Fruit fly (Drosophila melanogaster): Measurements from ENCODE around the gene Oga.
A peak's percentile ranks its signal among the peaks of the same experiment; 100 is the strongest.

Gene Oga

DNA sequence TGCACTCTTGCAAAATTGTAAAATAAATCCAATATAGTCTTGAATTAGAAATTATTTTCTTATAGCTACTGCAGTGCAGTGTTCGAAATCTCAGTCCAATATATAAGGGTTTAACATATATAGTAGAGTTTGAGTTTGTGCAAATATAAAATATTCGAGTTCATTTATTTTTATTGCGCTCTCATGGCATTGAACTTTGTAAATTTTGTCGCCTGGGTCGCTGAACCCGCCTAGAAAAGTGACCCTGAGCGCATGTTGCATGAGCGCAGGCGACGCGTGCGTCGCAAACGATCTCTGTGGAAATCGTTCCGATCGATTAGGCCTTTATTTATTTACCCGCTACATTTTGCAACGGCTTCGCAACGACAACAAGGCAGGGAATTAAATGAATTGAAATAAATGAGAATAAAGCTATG is 18.9 kb upstream of the Oga start (continued):
- TF ChIP-seq HLH54F (GFP tag; optimal IDR thresholded peaks at IDR 0.05) (peak; percentile 3), CG2199 (GFP tag; IDR thresholded peaks at IDR 0.05) (0 out of 3 replicates have a peak, but pooled peaks have one; percentile 62), CG12391 (tag; optimal IDR thresholded peaks at IDR 0.05) (peak; percentile 66), CG15514 (GFP tag; optimal IDR thresholded peaks at IDR 0.05) (no peak), scrt (GFP tag; optimal IDR thresholded peaks at IDR 0.05) (no peak), HLH3B (GFP tag; IDR thresholded peaks at IDR 0.05) (peak; percentile 6; the same call in 1 of the 2 replicates), CG10366 (GFP tag; IDR thresholded peaks at IDR 0.05) (peak; percentile 45), Xbp1 (GFP tag; optimal IDR thresholded peaks at IDR 0.05) (peak; percentile 31), esg (GFP tag; conservative IDR thresholded peaks at IDR 0.05) (peak; percentile 19; the same call in 1 of the 2 replicates), Gug (GFP tag; IDR thresholded peaks at IDR 0.05) (0 out of 4 replicates have a peak, but pooled peaks have one; percentile 24), tx (GFP tag; optimal IDR thresholded peaks at IDR 0.05) (no peak), CG8765 (GFP tag; IDR thresholded peaks at IDR 0.05) (0 out of 2 replicates have a peak, but pooled peaks have one; percentile 9), gem (tag; optimal IDR thresholded peaks at IDR 0.05) (peak; percentile 56), CG18262 (tag; optimal IDR thresholded peaks at IDR 0.05) (peak; percentile 59), pb (GFP tag; optimal IDR thresholded peaks at IDR 0.05) (peak; percentile 16)

DNA sequence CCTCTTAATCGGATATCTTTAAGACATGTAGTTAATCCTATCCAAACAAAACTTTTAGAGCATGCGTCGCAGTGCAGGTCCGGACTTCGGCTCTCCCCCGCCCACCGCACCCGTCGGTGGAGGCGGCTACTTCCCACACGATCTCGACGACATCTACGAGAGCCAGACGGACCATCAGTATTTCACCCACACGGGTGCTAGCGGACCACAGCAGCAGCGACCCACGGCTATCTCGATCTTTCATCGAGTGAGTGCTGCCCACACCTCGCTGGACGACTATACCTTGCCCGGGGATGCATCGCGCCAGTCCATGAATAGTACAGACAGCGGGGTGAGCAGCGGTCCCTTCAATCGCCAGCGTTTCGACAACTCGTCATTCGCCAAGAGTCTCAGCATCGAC is 17.2 kb upstream of the Oga start:
- TF ChIP-seq Hmr (GFP tag; optimal IDR thresholded peaks at IDR 0.05) (no peak), CG4707 (GFP tag; optimal IDR thresholded peaks at IDR 0.05) (no peak), fd102C (GFP tag; optimal IDR thresholded peaks at IDR 0.05) (no peak), CG9932 (GFP tag; IDR thresholded peaks at IDR 0.05) (0 out of 2 replicates have a peak, but pooled peaks have one; percentile 24), CG13775 (GFP tag; optimal IDR thresholded peaks at IDR 0.05) (no peak), Lhr (GFP tag; optimal IDR thresholded peaks at IDR 0.05) (no peak), Tbp (GFP tag; optimal IDR thresholded peaks at IDR 0.05) (no peak), Sox100B (GFP tag; optimal IDR thresholded peaks at IDR 0.05) (no peak), CG14965 (GFP tag; optimal IDR thresholded peaks at IDR 0.05; ENCODE audit: borderline replicate concordance) (no peak), CkIIα-i1 (GFP tag; IDR thresholded peaks at IDR 0.05) (no peak), sr (GFP tag; IDR thresholded peaks at IDR 0.05) (peak; percentile 96), CG7556 (GFP tag; optimal IDR thresholded peaks at IDR 0.05) (no peak), Dip2 (GFP tag; IDR thresholded peaks at IDR 0.05) (no peak)

DNA sequence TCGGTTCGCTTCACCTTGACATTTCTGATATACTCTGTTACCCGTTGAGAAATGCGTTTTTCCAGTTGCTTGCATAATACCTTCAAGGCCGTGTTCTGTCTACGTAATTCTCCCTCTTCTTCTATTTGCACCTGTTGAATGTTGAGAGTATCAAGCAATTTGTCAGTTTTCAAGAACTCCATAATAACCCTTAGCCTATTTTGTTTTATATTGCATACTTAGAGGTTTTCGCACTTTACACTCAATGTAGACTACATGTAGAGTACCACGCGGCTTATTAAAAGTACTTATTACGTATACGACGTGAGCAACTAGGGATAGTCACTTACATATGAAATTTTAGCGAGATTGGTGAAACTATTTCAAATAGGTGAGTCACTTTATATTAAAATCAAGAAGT is 15.7 kb upstream of the Oga start:
- TF ChIP-seq dimm (GFP tag; IDR thresholded peaks at IDR 0.05) (no peak), CG18262 (tag; optimal IDR thresholded peaks at IDR 0.05) (no peak), Tbp (GFP tag; optimal IDR thresholded peaks at IDR 0.05) (no peak), CG4404 (GFP tag; IDR thresholded peaks at IDR 0.05) (no peak), CG8359 (GFP tag; optimal IDR thresholded peaks at IDR 0.05; ENCODE audit: borderline replicate concordance) (no peak), pros (GFP tag; optimal IDR thresholded peaks at IDR 0.05) (no peak), CG9932 (GFP tag; IDR thresholded peaks at IDR 0.05) (no peak), sqz (GFP tag; optimal IDR thresholded peaks at IDR 0.05) (no peak), stwl (tag; optimal IDR thresholded peaks at IDR 0.05) (no peak), gcm2 (GFP tag; optimal IDR thresholded peaks at IDR 0.05) (no peak), D19B (GFP tag; optimal IDR thresholded peaks at IDR 0.05) (no peak), NC2α (GFP tag; optimal IDR thresholded peaks at IDR 0.05) (no peak), Hmx (GFP tag; optimal IDR thresholded peaks at IDR 0.05) (no peak), CG10979 (tag; optimal IDR thresholded peaks at IDR 0.05) (peak; percentile 37), CG14965 (GFP tag; optimal IDR thresholded peaks at IDR 0.05; ENCODE audit: borderline replicate concordance) (no peak), Camta (GFP tag; optimal IDR thresholded peaks at IDR 0.05) (no peak), CG11504 (tag; optimal IDR thresholded peaks at IDR 0.05) (no peak), ham (GFP tag; IDR thresholded peaks at IDR 0.05) (no peak), CG8924 (tag; optimal IDR thresholded peaks at IDR 0.05) (no peak), ap (GFP tag; IDR thresholded peaks at IDR 0.05) (no peak), CG6175 (GFP tag; IDR thresholded peaks at IDR 0.05) (no peak), ash1 (GFP tag; optimal IDR thresholded peaks at IDR 0.05) (no peak), CG12769 (tag; optimal IDR thresholded peaks at IDR 0.05) (peak; percentile 23), CG15514 (GFP tag; optimal IDR thresholded peaks at IDR 0.05) (no peak), Hsf (GFP tag; optimal IDR thresholded peaks at IDR 0.05) (no peak), bbx (GFP tag; IDR thresholded peaks at IDR 0.05; ENCODE audit: partially characterized antibody) (peak; percentile 41; the same call in 1 of the 2 replicates)
